Fruit fly (Drosophila melanogaster) whole organism, prepupa: Measurements from ENCODE around the gene CG9040.

Source experiments
- CG10631 ChIP-seq: fragments of 200-800 bp; sonication (Bioruptor generic); optimal IDR thresholded peaks from 2 replicates; lab custom pipeline; 2016; ENCODE audit warnings: missing biosample characterization, missing genetic modification characterization
- CG10669 ChIP-seq: fragments of 200-800 bp; sonication (Bioruptor generic); optimal IDR thresholded peaks from 3 replicates; lab custom pipeline; 2018; ENCODE audit warnings: missing biosample characterization, mild to moderate bottlenecking, missing genetic modification characterization, moderate library complexity
- CG16779 ChIP-seq: fragments of 200-800 bp; sonication (Bioruptor generic); optimal IDR thresholded peaks from 3 replicates; lab custom pipeline; 2017; ENCODE audit warnings: missing biosample characterization, mild to moderate bottlenecking, missing genetic modification characterization
- CG3032 ChIP-seq: fragments of 200-800 bp; optimal IDR thresholded peaks from 2 replicates; lab custom pipeline; 2019; ENCODE audit warnings: missing biosample characterization, mild to moderate bottlenecking, missing genetic modification characterization, moderate library complexity
- CG31627 ChIP-seq: fragments of 200-800 bp; sonication (Bioruptor generic); optimal IDR thresholded peaks from 3 replicates; lab custom pipeline; 2016; ENCODE audit warnings: missing biosample characterization, missing genetic modification characterization
- CG3919 ChIP-seq: fragments of 200-800 bp; sonication (Bioruptor generic); optimal IDR thresholded peaks from 3 replicates; lab custom pipeline; 2016; ENCODE audit warnings: missing biosample characterization, missing genetic modification characterization
- CG6163 ChIP-seq: fragments of 200-800 bp; sonication (Bioruptor generic); IDR thresholded peaks from 3 replicates; pipeline ENCODE4 v1.3.6; 2022; ENCODE audit warnings: missing biosample characterization, missing genetic modification characterization
- CG6276 ChIP-seq: fragments of 200-800 bp; sonication (Bioruptor generic); optimal IDR thresholded peaks from 2 replicates; lab custom pipeline; 2017; ENCODE audit warnings: missing biosample characterization, mild to moderate bottlenecking, missing genetic modification characterization
- CG6854 ChIP-seq: fragments of 200-800 bp; sonication (Bioruptor generic); optimal IDR thresholded peaks from 2 replicates; lab custom pipeline; 2017; ENCODE audit warnings: missing biosample characterization, mild to moderate bottlenecking, missing genetic modification characterization
- CG7368 ChIP-seq: fragments of 200-800 bp; sonication (Bioruptor generic); optimal IDR thresholded peaks from 3 replicates; lab custom pipeline; 2016; ENCODE audit warnings: missing biosample characterization, missing genetic modification characterization
- CG8119 ChIP-seq: fragments of 200-800 bp; sonication (Bioruptor generic); IDR thresholded peaks from 3 replicates; pipeline ENCODE4 v1.3.6; 2022; ENCODE audit warnings: missing biosample characterization, missing genetic modification characterization
- CG8632 ChIP-seq: fragments of 200-800 bp; sonication (Bioruptor generic); optimal IDR thresholded peaks from 3 replicates; lab custom pipeline; 2016; ENCODE audit warnings: missing biosample characterization, missing genetic modification characterization
- Eip78C ChIP-seq: fragments of 200-800 bp; sonication (Bioruptor generic); peaks from one replicate; lab custom pipeline; 2016; ENCODE audit warnings: missing biosample characterization, missing genetic modification characterization
- Ets21C ChIP-seq: fragments of 200-800 bp; sonication (Bioruptor generic); optimal IDR thresholded peaks from 3 replicates; lab custom pipeline; 2016; ENCODE audit warnings: missing biosample characterization, missing genetic modification characterization
- Ets96B ChIP-seq: fragments of 200-800 bp; optimal IDR thresholded peaks from 2 replicates; lab custom pipeline; 2019; ENCODE audit warnings: missing biosample characterization, mild to moderate bottlenecking, missing genetic modification characterization, moderate library complexity
- Hr39 ChIP-seq: fragments of 200-800 bp; sonication (Bioruptor generic); optimal IDR thresholded peaks from 2 replicates; lab custom pipeline; 2016; ENCODE audit warnings: missing biosample characterization, missing genetic modification characterization
- Smox ChIP-seq: fragments of 200-800 bp; sonication (Bioruptor generic); optimal IDR thresholded peaks from 3 replicates; lab custom pipeline; 2016; ENCODE audit warnings: missing biosample characterization, missing genetic modification characterization
- Sox15 ChIP-seq: fragments of 200-800 bp; sonication (Bioruptor generic); optimal IDR thresholded peaks from 3 replicates; lab custom pipeline; 2016; ENCODE audit warnings: missing biosample characterization, missing genetic modification characterization
- eg ChIP-seq: fragments of 200-800 bp; sonication (Bioruptor generic); IDR thresholded peaks from 3 replicates; pipeline ENCODE4 v1.3.6; 2022; ENCODE audit warnings: missing biosample characterization, missing genetic modification characterization
- fkh ChIP-seq: fragments of 200-800 bp; sonication (Bioruptor generic); optimal IDR thresholded peaks from 3 replicates; lab custom pipeline; 2017; ENCODE audit warnings: missing biosample characterization, mild to moderate bottlenecking, missing genetic modification characterization, moderate library complexity
- lz ChIP-seq: fragments of 200-800 bp; sonication (Bioruptor generic); optimal IDR thresholded peaks from 3 replicates; lab custom pipeline; 2016; ENCODE audit warnings: missing biosample characterization, missing genetic modification characterization
- net ChIP-seq: fragments of 200-800 bp; sonication (Bioruptor generic); optimal IDR thresholded peaks from 3 replicates; lab custom pipeline; 2016; ENCODE audit warnings: missing biosample characterization, missing genetic modification characterization
- salr ChIP-seq, 2 experiments: fragments of 200-800 bp; sonication (Bioruptor generic); optimal IDR thresholded peaks; 3 replicates each; lab custom pipeline; 2016 to 2018; ENCODE audit warnings: missing biosample characterization in 2 of 2, missing genetic modification characterization in 2 of 2, mild to moderate bottlenecking in 1 of 2
- spab ChIP-seq: fragments of 200-800 bp; sonication (Bioruptor generic); optimal IDR thresholded peaks from 2 replicates; lab custom pipeline; 2017; ENCODE audit warnings: missing biosample characterization, mild to moderate bottlenecking, missing genetic modification characterization, missing genetic modification reagents
- ss ChIP-seq, 2 experiments: fragments of 200-800 bp; sonication (Bioruptor generic); optimal IDR thresholded peaks; 2 replicates in 1 of 2; 3 replicates in 1 of 2; lab custom pipeline; 2017 to 2018; ENCODE audit warnings: mild to moderate bottlenecking in 2 of 2, missing biosample characterization in 2 of 2, missing genetic modification characterization in 2 of 2, moderate library complexity in 1 of 2
- svp ChIP-seq: fragments of 200-800 bp; sonication (Bioruptor generic); peaks from one replicate; lab custom pipeline; 2016; ENCODE audit warnings: missing biosample characterization, missing genetic modification characterization
- vri ChIP-seq: fragments of 200-800 bp; sonication (Bioruptor generic); optimal IDR thresholded peaks from 3 replicates; lab custom pipeline; 2016; ENCODE audit warnings: missing biosample characterization, mild to moderate bottlenecking, missing genetic modification characterization

Gene CG9040

DNA sequence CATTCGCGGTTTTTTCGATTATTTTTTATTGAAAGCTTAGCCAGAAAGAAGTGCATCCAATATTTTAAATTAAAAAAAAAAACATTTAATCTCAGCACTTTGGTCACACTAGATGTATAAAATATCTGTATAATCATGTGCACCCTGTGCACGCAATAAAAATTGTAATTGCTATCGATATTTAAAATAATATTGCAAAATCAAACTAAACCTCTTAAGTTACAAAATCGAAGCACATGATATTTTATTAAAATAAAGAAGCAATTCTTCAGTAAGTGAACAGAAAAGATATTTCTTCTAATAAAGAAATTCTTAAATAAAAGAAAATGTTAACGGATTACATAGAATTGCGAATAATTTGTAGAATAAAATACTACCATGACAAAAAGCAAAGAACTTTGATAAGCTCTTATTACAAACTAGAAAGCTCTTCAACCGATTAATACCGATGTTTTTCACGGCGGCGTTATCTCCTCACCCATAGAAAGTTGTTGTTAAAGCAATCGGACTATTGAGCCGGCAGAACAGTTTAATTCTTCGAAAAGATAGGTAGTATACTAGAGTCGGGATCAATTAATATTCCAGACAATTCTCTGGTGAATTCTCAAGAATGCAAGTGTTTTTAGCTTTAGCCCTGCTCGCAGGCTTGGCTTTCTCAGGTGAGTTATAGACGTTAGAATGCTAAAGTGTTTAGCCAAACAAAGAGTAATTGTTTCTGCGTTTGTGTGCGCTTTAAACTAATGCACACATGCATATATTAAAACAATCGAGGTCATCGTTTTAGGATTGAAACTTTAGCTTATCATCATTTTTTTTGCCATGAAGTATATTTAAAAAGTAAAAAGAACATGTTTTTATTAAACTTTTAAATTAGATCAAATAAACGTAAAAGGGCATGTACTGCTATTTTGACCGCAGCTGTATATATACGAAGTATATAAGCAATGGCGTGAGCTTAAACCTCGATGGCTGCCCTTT lies 6.4 kb downstream of the CG9040 start, which contains the start of gene CtsK1 (continued):
- peak; percentile 84 for TF ChIP-seq CG8119 (GFP tag; lab: Robert Waterston, UW)
- no peak for TF ChIP-seq Ets21C (GFP tag; lab: Kevin White, UChicago)
- TF ChIP-seq Smox (GFP tag; lab: Kevin White, UChicago), result peak; percentile 58
- peak; percentile 10 for TF ChIP-seq spab (GFP tag; lab: Kevin White, UChicago)
- peak; percentile 38 for TF ChIP-seq CG31627 (GFP tag; lab: Kevin White, UChicago)
- no peak for TF ChIP-seq salr (GFP tag; optimal IDR thresholded peaks at IDR 0.05; lab: Kevin White, UChicago)
- TF ChIP-seq CG6276, result no peak
- peak; percentile 48 for TF ChIP-seq lz (GFP tag; lab: Kevin White, UChicago)

DNA sequence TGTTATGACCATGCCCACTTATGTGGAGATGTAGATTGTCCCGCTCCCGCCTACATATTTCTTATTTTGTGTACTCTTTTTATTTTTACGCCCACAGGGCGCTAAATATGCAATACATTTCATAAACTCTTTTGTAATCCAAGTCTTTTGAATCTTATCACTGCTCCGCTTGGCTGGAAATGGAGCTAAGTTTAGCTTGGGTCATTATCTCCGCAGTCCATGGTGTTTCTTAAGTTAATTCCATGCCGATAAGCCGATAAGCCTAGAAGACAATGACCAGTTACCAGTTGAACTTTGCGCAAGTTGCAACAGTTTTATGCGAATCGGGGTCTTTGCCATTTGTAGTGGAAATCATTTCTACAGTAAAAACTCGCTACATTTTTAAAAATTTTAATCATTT lies 8.8 kb downstream of the CG9040 start:
- TF ChIP-seq vri (GFP tag; lab: Kevin White, UChicago) (no peak), Eip78C (GFP tag; lab: Kevin White, UChicago) (peak; percentile 46)

DNA sequence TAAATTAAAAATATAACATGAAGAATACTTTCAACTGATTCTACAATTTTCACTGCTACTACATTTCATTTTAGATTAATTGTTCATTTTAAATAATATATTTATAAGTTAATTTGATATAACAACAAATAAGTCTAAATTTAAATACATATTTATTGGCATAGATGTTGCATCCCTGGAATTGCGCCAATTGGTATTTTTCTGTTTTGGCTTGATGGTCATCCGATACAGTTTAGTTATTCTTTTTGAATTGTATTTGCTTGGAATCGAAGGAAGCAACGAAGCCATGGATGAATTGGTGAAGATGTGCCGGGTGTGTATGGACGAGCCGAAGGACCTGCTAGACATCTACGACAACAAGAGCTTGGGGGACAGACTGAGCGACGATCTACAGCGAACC lies 9.3 kb downstream of the CG9040 start, which contains the start of gene CG17361:
CG17361 (plus strand) TSS at position 200 of the 400 bp plus-strand sequence.
- TF ChIP-seq CG8119 (GFP tag; lab: Robert Waterston, UW) (no peak), CG16779 (no peak), CG8632 (no peak), CG3032 (peak; percentile 21), CG3919 (no peak), eg (no peak), CG31627 (GFP tag; lab: Kevin White, UChicago) (no peak)

DNA sequence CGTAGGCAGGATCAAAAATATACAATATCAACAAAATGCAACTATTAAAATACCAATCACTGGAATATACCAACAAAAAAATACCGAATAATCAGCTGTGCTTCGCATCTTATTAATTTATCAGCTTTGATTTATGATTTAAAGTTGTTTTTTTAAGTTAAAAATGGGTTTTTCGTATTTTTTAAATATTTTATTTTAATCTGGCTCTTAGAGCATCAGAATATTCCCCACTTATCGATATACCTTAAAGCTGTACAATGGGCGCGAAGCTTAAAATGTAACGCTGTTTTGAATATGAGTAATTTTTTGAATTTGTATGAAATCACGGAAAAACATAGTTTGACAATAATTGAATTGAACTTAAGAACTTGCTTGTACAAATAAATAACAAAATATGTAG lies 11.5 kb downstream of the CG9040 start, which contains the start of gene CG17359:
CG17359 (minus strand) TSS at position 48 of the 400 bp plus-strand sequence.
- no peak for TF ChIP-seq Hr39 (GFP tag; lab: Kevin White, UChicago)
- TF ChIP-seq CG7368 (GFP tag; lab: Kevin White, UChicago), result no peak
- no peak for TF ChIP-seq CG10669 (GFP tag; lab: Kevin White, UChicago)
- TF ChIP-seq net (GFP tag; lab: Kevin White, UChicago), result no peak
- TF ChIP-seq CG3032, result no peak
- TF ChIP-seq CG10631, result no peak
- TF ChIP-seq ss (GFP tag; optimal IDR thresholded peaks at IDR 0.05; lab: Kevin White, UChicago), result no peak
- TF ChIP-seq Ets96B (tag; lab: Kevin White, UChicago), result no peak
- TF ChIP-seq, all 60 proteins: peak for 0

DNA sequence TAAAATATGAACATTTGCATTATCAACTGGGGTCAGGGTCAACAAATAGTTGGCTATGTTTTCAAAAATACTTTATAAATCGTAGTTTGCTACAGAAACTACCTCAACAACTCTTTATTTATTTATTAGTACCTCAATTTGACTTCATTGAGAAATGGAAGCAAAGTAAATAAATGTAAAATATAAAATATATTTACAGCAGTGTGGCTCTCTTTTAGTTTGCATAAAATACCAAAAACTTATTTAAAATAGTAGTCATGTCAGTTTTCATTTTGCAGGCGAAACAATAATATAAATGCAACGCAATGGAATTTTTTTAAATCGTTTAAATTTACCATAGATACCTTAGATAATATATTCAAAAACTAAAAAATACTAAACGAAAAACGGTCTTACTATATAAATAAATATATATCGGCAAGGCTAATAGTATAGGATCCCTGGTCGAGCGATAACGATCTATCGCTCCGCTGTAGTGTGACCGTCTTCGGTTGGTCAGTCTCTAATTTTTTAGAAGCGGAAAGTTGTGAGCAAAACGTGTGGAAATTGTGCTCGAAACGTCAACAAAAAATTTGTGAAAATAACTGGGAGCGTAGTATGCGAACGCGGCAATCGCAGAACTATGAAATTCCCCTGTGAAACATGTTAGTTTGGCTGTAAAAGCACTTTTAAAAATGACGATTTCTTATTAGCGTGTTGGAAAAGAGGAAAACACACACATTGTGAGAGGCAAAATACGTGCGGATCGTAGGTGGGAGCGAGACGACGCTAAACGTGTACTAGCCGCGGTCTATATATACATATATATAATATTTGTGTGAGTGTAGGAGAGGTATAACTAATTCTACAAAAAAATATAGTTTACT lies 14.2 kb downstream of the CG9040 start, which contains the start of the genes Nprl3 and upSET:
Nprl3 (minus strand) TSS at position 223 of the 866 bp plus-strand sequence.
upSET (plus strand) TSS at position 470 of the 866 bp plus-strand sequence.
- 0 out of 3 replicates have a peak, but pooled peaks have one; percentile 8 for TF ChIP-seq CG6163 (GFP tag; lab: Robert Waterston, UW)
- TF ChIP-seq fkh (GFP tag; lab: Kevin White, UChicago), result peak; percentile 56
- TF ChIP-seq Eip78C (GFP tag; lab: Kevin White, UChicago), result peak; percentile 23
- TF ChIP-seq Sox15 (GFP tag; lab: Kevin White, UChicago), result no peak
- TF ChIP-seq CG6854 (GFP tag; lab: Kevin White, UChicago), result peak; percentile 45
- TF ChIP-seq svp (GFP tag; lab: Kevin White, UChicago), result no peak
- peak; percentile 1 for TF ChIP-seq CG3032
